Worm (Caenorhabditis elegans): ENCODE results near the gene F19F10.11.

- TF ChIP-seq nhr-43 (tag; optimal IDR thresholded peaks at IDR 0.05; ENCODE audit: poor library complexity, severe bottlenecking): no peak
- TF ChIP-seq R02D3.7 (tag; optimal IDR thresholded peaks at IDR 0.05): no peak
- no peak for TF ChIP-seq ztf-4 (tag; optimal IDR thresholded peaks at IDR 0.05)
- TF ChIP-seq unc-39 (tag; optimal IDR thresholded peaks at IDR 0.05): no peak
- no peak for TF ChIP-seq ceh-82 (tag; optimal IDR thresholded peaks at IDR 0.05)
- TF ChIP-seq snpc-4 (tag; optimal IDR thresholded peaks at IDR 0.05): no peak
- TF ChIP-seq tbx-2 (tag; optimal IDR thresholded peaks at IDR 0.05): no peak
- TF ChIP-seq ZK546.5 (tag; optimal IDR thresholded peaks at IDR 0.05): no peak
- TF ChIP-seq nhr-28 (tag; optimal IDR thresholded peaks at IDR 0.05): no peak
- no peak for TF ChIP-seq nhr-77 (tag; optimal IDR thresholded peaks at IDR 0.05)
- no peak for TF ChIP-seq elt-3 (tag; optimal IDR thresholded peaks at IDR 0.05)
- no peak for TF ChIP-seq lin-39 (tag; optimal IDR thresholded peaks at IDR 0.05)
- TF ChIP-seq nhr-76 (tag; optimal IDR thresholded peaks at IDR 0.05): no peak
- no peak for TF ChIP-seq ama-1 (optimal IDR thresholded peaks at IDR 0.05)
These were observed 54.6 kb downstream of the F19F10.11 start, which contains the start of gene C54F6.3 for ce11 chrV:7532947-7533346.
